Worm (Caenorhabditis elegans): ENCODE measurements around the gene try-10.

Gene try-10

ce11 chrV:13041666-13042065 is 28.6 kb upstream of the try-10 start, which contains the start of gene scyl-1 (continued):
- TF ChIP-seq mes-2 (tag; optimal IDR thresholded peaks at IDR 0.05; ENCODE audit: poor library complexity, severe bottlenecking) (peak; percentile 89), nhr-102 (tag; optimal IDR thresholded peaks at IDR 0.05) (peak; percentile 45), vab-7 (GFP tag; IDR thresholded peaks at IDR 0.05) (no peak), F49E8.2 (tag; optimal IDR thresholded peaks at IDR 0.05; ENCODE audit: borderline replicate concordance) (no peak), mdl-1 (tag; optimal IDR thresholded peaks at IDR 0.05) (peak in 1 of 2 experiments; percentile 59), spr-1 (tag; optimal IDR thresholded peaks at IDR 0.05) (peak; percentile 10), hlh-30 (tag; optimal IDR thresholded peaks at IDR 0.05; ENCODE audit: insufficient read depth) (no peak), nhr-48 (tag; optimal IDR thresholded peaks at IDR 0.05) (peak; percentile 36), daf-8 (GFP tag; IDR thresholded peaks at IDR 0.05) (no peak), lin-38 (GFP tag; IDR thresholded peaks at IDR 0.05) (no peak; the same call in 1 of the 2 replicates), nhr-237 (tag; optimal IDR thresholded peaks at IDR 0.05) (no peak), nhr-76 (tag; optimal IDR thresholded peaks at IDR 0.05) (no peak), lin-39 (tag; optimal IDR thresholded peaks at IDR 0.05) (no peak), dpl-1 (GFP tag; optimal IDR thresholded peaks at IDR 0.05) (peak; percentile 74), lir-3 (tag; optimal IDR thresholded peaks at IDR 0.05) (no peak), madf-5 (GFP tag; IDR thresholded peaks at IDR 0.05) (no peak), ceh-28 (tag; optimal IDR thresholded peaks at IDR 0.05) (no peak), ztf-11 (tag; optimal IDR thresholded peaks at IDR 0.05) (no peak), T26A8.4 (GFP tag; IDR thresholded peaks at IDR 0.05) (peak; percentile 75), lsy-2 (tag; optimal IDR thresholded peaks at IDR 0.05) (peak in 1 of 2 experiments; percentile 90), zip-2 (tag; optimal IDR thresholded peaks at IDR 0.05) (no peak), ceh-62 (tag; optimal IDR thresholded peaks at IDR 0.05) (no peak), hif-1 (tag; optimal IDR thresholded peaks at IDR 0.05) (peak in 1 of 2 experiments; percentile 46), mxl-2 (GFP tag; conservative IDR thresholded peaks at IDR 0.05) (no peak), ceh-20 (GFP tag; IDR thresholded peaks at IDR 0.05) (0 out of 2 replicates have a peak, but pooled peaks have one; percentile 41), unc-62 (GFP tag; optimal IDR thresholded peaks at IDR 0.05 in 1 of 2) (peak in 1 of 2 experiments; percentile 82), unc-62 (tag; optimal IDR thresholded peaks at IDR 0.05) (no peak), nhr-11 (tag; optimal IDR thresholded peaks at IDR 0.05) (peak; percentile 56), dve-1 (tag; optimal IDR thresholded peaks at IDR 0.05; ENCODE audit: insufficient read depth) (peak; percentile 84), madf-9 (GFP tag; conservative IDR thresholded peaks at IDR 0.05) (no peak), R02D3.7 (tag; optimal IDR thresholded peaks at IDR 0.05) (no peak), lin-29 (GFP tag; IDR thresholded peaks at IDR 0.05) (0 out of 2 replicates have a peak, but pooled peaks have one; percentile 21), lin-13 (GFP tag; optimal IDR thresholded peaks at IDR 0.05) (peak; percentile 74), sdz-12 (GFP tag; optimal IDR thresholded peaks at IDR 0.05) (no peak), zfp-3 (GFP tag; conservative IDR thresholded peaks at IDR 0.05) (no peak), F37D6.2 (tag; optimal IDR thresholded peaks at IDR 0.05) (no peak), Y75B8A.6 (GFP tag; IDR thresholded peaks at IDR 0.05) (no peak), zip-11 (GFP tag; IDR thresholded peaks at IDR 0.05) (no peak), unc-39 (tag; optimal IDR thresholded peaks at IDR 0.05) (no peak), pqm-1 (tag; optimal IDR thresholded peaks at IDR 0.05) (no peak), gei-8 (GFP tag; optimal IDR thresholded peaks at IDR 0.05) (no peak), unc-130 (GFP tag; optimal IDR thresholded peaks at IDR 0.05) (no peak), tag-97 (GFP tag; IDR thresholded peaks at IDR 0.05) (no peak), nhr-111 (GFP tag; optimal IDR thresholded peaks at IDR 0.05) (no peak), nhr-10 (tag; optimal IDR thresholded peaks at IDR 0.05) (no peak), daf-16 (GFP tag; optimal IDR thresholded peaks at IDR 0.05) (no peak), daf-16 (tag; optimal IDR thresholded peaks at IDR 0.05) (no peak), ztf-7 (tag; optimal IDR thresholded peaks at IDR 0.05) (no peak), Y105C5A.15 (GFP tag; IDR thresholded peaks at IDR 0.05) (no peak), ctbp-1 (GFP tag; IDR thresholded peaks at IDR 0.05) (peak; percentile 59), mdt-29 (GFP tag; IDR thresholded peaks at IDR 0.05) (no peak), ceh-32 (tag; optimal IDR thresholded peaks at IDR 0.05; ENCODE audit: poor library complexity) (no peak)
